Worm (Caenorhabditis elegans) whole organism, L2 larva: ENCODE results near the gene F35H10.6.

Experiments
- C34F6.9 ChIP-seq: fragments of 150-350 bp; optimal IDR thresholded peaks from 2 replicates; lab custom pipeline; 2014; ENCODE audit warnings: missing biosample characterization, missing genetic modification characterization
- R02D3.7 ChIP-seq: fragments of 150-350 bp; optimal IDR thresholded peaks from 2 replicates; lab custom pipeline; 2014; ENCODE audit warnings: missing biosample characterization, missing genetic modification characterization
- ZK546.5 ChIP-seq: sonication (generic microtip); optimal IDR thresholded peaks from 2 replicates; lab custom pipeline; 2017; ENCODE audit warnings: missing biosample characterization, missing genetic modification characterization
- ama-1 ChIP-seq: fragments of 150-350 bp; optimal IDR thresholded peaks from 2 replicates; lab custom pipeline; 2018; ENCODE audit warnings: inconsistent platforms
- ceh-16 ChIP-seq: fragments of 150-350 bp; optimal IDR thresholded peaks from 2 replicates; lab custom pipeline; 2014; ENCODE audit warnings: missing biosample characterization, missing genetic modification characterization
- ceh-82 ChIP-seq: fragments of 150-350 bp; optimal IDR thresholded peaks from 2 replicates; lab custom pipeline; 2014; ENCODE audit warnings: missing biosample characterization, missing genetic modification characterization
- dmd-4 ChIP-seq: sonication (generic microtip); optimal IDR thresholded peaks from 2 replicates; lab custom pipeline; 2017; ENCODE audit warnings: missing biosample characterization, missing genetic modification characterization
- egl-27 ChIP-seq: sonication (generic microtip); optimal IDR thresholded peaks from 3 replicates; lab custom pipeline; 2017; ENCODE audit warnings: missing biosample characterization, missing genetic modification reagents, missing genetic modification characterization
- elt-1 ChIP-seq: fragments of 150-350 bp; optimal IDR thresholded peaks from 2 replicates; lab custom pipeline; 2014; ENCODE audit warnings: missing biosample characterization, missing genetic modification characterization
- elt-3 ChIP-seq: sonication (generic microtip); optimal IDR thresholded peaks from 2 replicates; lab custom pipeline; 2017; ENCODE audit warnings: missing biosample characterization, missing genetic modification characterization
- fos-1 ChIP-seq: fragments of 150-350 bp; optimal IDR thresholded peaks from 2 replicates; lab custom pipeline; 2014; ENCODE audit warnings: missing biosample characterization, missing genetic modification characterization
- gmeb-1 ChIP-seq: fragments of 150-350 bp; optimal IDR thresholded peaks from 2 replicates; lab custom pipeline; 2014; ENCODE audit warnings: missing biosample characterization, missing genetic modification characterization
- lin-11 ChIP-seq: fragments of 150-350 bp; sonication (generic microtip); optimal IDR thresholded peaks from 2 replicates; lab custom pipeline; 2014; ENCODE audit warnings: missing biosample characterization, missing genetic modification characterization, inconsistent platforms, mixed read lengths
- lin-39 ChIP-seq: fragments of 150-350 bp; optimal IDR thresholded peaks from 2 replicates; lab custom pipeline; 2014; ENCODE audit warnings: missing biosample characterization, missing genetic modification reagents, missing genetic modification characterization
- lsy-2 ChIP-seq, 2 experiments: fragments of 150-350 bp in 1 of 2; sonication (generic microtip) in 1 of 2; optimal IDR thresholded peaks; 2 replicates each; lab custom pipeline; 2014 to 2017; ENCODE audit warnings: missing biosample characterization in 2 of 2, missing genetic modification characterization in 2 of 2
- mab-5 ChIP-seq: fragments of 150-350 bp; optimal IDR thresholded peaks from 2 replicates; lab custom pipeline; 2014; ENCODE audit warnings: missing biosample characterization, missing genetic modification characterization
- mbf-1 ChIP-seq: sonication (generic microtip); optimal IDR thresholded peaks from 2 replicates; lab custom pipeline; 2017; ENCODE audit warnings: missing biosample characterization, missing genetic modification characterization
- nhr-11 ChIP-seq: fragments of 150-350 bp; optimal IDR thresholded peaks from 2 replicates; lab custom pipeline; 2014; ENCODE audit warnings: missing biosample characterization, missing genetic modification characterization
- nhr-12 ChIP-seq: fragments of 150-350 bp; optimal IDR thresholded peaks from 2 replicates; lab custom pipeline; 2014; ENCODE audit warnings: missing biosample characterization, missing genetic modification characterization
- nhr-129 ChIP-seq: fragments of 150-350 bp; optimal IDR thresholded peaks from 2 replicates; lab custom pipeline; 2014; ENCODE audit warnings: missing biosample characterization, missing genetic modification characterization
- nhr-21 ChIP-seq: fragments of 150-350 bp; optimal IDR thresholded peaks from 2 replicates; lab custom pipeline; 2014; ENCODE audit warnings: missing biosample characterization, missing genetic modification characterization
- nhr-23 ChIP-seq: fragments of 150-350 bp; optimal IDR thresholded peaks from 2 replicates; lab custom pipeline; 2014; ENCODE audit warnings: missing biosample characterization, missing genetic modification reagents, missing genetic modification characterization
- nhr-77 ChIP-seq: fragments of 150-350 bp; optimal IDR thresholded peaks from 2 replicates; lab custom pipeline; 2014; ENCODE audit warnings: missing biosample characterization, missing genetic modification characterization
- peb-1 ChIP-seq: fragments of 150-350 bp; optimal IDR thresholded peaks from 2 replicates; lab custom pipeline; 2014; ENCODE audit warnings: missing biosample characterization, missing genetic modification characterization
- sem-4 ChIP-seq: fragments of 150-350 bp; optimal IDR thresholded peaks from 2 replicates; lab custom pipeline; 2014; ENCODE audit warnings: missing biosample characterization, missing genetic modification reagents, missing genetic modification characterization
- skn-1 ChIP-seq: sonication (generic microtip); optimal IDR thresholded peaks from 2 replicates; lab custom pipeline; 2017; ENCODE audit warnings: missing biosample characterization, missing genetic modification characterization
- sma-3 ChIP-seq: sonication (generic microtip); optimal IDR thresholded peaks from 2 replicates; lab custom pipeline; 2016; ENCODE audit warnings: missing genetic modification reagents, missing genetic modification characterization, missing compliant biosample characterization
- sma-9 ChIP-seq, 2 experiments: fragments of 150-350 bp in 1 of 2; sonication (generic microtip) in 1 of 2; optimal IDR thresholded peaks; 2 replicates each; lab custom pipeline; 2014 to 2016; ENCODE audit warnings: missing genetic modification characterization in 2 of 2, mild to moderate bottlenecking in 1 of 2, missing biosample characterization in 1 of 2, missing compliant biosample characterization in 1 of 2, missing genetic modification reagents in 1 of 2, moderate library complexity in 1 of 2
- snpc-4 ChIP-seq: fragments of 150-350 bp; optimal IDR thresholded peaks from 2 replicates; lab custom pipeline; 2014; ENCODE audit warnings: missing biosample characterization, missing genetic modification characterization
- unc-39 ChIP-seq: fragments of 150-350 bp; optimal IDR thresholded peaks from 2 replicates; lab custom pipeline; 2014; ENCODE audit warnings: missing biosample characterization, missing genetic modification characterization
- unc-55 ChIP-seq: fragments of 150-350 bp; sonication (generic microtip); optimal IDR thresholded peaks from 3 replicates; lab custom pipeline; 2014; ENCODE audit warnings: missing biosample characterization, missing genetic modification reagents, missing genetic modification characterization
- unc-62 ChIP-seq: fragments of 150-350 bp; optimal IDR thresholded peaks from 2 replicates; lab custom pipeline; 2014; ENCODE audit warnings: missing biosample characterization, missing genetic modification reagents, missing genetic modification characterization
- ztf-4 ChIP-seq: fragments of 150-350 bp; optimal IDR thresholded peaks from 2 replicates; lab custom pipeline; 2014; ENCODE audit warnings: missing biosample characterization, missing genetic modification characterization

F35H10.6 gene

DNA sequence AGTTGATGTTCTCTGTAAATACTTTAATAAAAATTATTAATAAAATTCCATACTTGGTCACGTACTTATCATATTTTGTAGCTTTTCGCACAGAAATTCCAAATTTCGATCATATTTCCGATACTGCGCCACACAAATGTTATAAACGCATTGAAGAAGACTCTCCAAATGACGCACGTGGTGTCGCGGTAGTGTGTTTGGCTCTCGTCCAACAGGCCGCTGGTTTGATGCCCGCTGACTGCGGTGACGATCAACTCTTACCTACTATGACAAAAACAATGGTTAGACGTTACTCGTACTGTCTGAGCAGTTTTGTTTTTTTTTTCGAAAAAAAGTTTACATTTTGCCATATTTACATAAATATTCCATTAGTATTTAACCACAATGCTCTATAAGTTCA is 46.9 kb upstream of the F35H10.6 start (continued):
- TF ChIP-seq nhr-12 (tag; lab: Kevin White, UChicago) (no peak), lin-11 (tag; lab: Kevin White, UChicago) (peak; percentile 66), ceh-82 (tag; lab: Kevin White, UChicago) (no peak)

DNA sequence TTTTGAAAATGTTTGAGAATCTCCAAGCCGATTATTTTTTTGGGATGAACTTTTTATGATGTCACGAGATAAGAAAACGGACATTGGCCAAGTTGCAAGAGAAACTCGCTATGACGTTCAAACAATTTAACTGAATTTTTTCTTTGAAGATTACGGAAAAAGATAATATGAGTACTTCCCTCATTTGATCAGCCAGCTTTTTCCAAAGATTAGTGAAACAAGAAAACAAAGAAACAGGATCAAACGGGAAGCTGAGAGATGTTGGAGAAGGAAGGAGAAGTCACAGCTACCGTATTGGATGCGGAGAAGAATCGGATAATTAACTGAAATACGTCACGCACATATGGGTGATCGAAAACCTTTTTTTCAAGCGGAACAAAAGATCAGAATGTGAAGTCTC is 45.5 kb upstream of the F35H10.6 start:
- TF ChIP-seq nhr-23 (no peak), C34F6.9 (tag; lab: Kevin White, UChicago) (no peak), snpc-4 (tag; lab: Kevin White, UChicago) (no peak), gmeb-1 (no peak), lsy-2 (tag; optimal IDR thresholded peaks at IDR 0.05; lab: Kevin White, UChicago) (peak in 1 of 2 experiments; percentile 0), ztf-4 (tag; lab: Kevin White, UChicago) (no peak), nhr-21 (peak; percentile 51)

DNA sequence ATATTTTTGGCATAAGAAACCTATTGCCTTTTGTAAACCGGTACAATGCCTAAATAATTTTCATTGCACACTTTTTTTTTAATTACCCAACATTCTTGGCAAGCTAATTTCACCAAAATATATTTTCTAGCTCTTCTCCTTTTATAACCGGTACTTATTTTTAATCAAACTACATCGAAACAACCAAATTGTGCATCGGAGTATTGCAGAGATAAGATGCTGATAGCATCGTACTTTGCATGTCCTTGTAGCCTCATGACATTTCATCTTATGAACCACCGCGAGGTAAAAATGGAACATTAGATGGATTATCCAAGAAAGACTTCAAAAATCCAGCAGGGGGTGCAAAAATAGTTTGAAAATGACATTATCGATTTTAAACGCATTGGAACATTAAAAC is 44.5 kb upstream of the F35H10.6 start:
- TF ChIP-seq fos-1, result peak; percentile 37
- TF ChIP-seq unc-55 (GFP tag; lab: Kevin White, UChicago), result no peak
- TF ChIP-seq sma-9 (GFP tag; optimal IDR thresholded peaks at IDR 0.05; lab: Kevin White, UChicago), result peak; percentile 54
- TF ChIP-seq sma-9 (tag; optimal IDR thresholded peaks at IDR 0.05; lab: Kevin White, UChicago), result no peak
- peak; percentile 89 for TF ChIP-seq elt-1 (tag; lab: Kevin White, UChicago)

DNA sequence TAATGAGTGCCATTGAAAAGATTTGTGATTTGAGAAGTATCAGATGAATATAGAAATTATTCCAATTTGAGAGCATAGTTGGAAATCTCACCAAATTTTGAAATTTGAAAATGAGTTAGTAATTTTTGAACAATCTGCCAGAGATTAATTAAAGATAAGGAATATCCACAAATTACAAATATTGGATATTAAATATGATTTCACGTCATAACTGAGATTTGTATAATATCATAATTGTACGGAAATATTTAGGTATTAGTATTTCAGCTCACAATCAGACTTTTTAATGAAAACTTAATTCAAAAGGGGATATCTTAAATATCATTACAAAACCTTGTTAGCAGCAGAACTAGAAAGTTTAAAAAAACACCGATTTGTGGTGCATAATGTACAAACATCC is 39.8 kb upstream of the F35H10.6 start, which contains the start of gene K07H8.7:
Gene K07H8.7 (minus strand): TSS at position 101 of the 400 bp plus-strand sequence.
- TF ChIP-seq nhr-77 (tag; lab: Kevin White, UChicago) (no peak), peb-1 (tag; lab: Kevin White, UChicago) (no peak), mab-5 (tag; lab: Kevin White, UChicago) (no peak), sma-9 (GFP tag; optimal IDR thresholded peaks at IDR 0.05; lab: Kevin White, UChicago) (no peak), sma-9 (tag; optimal IDR thresholded peaks at IDR 0.05; lab: Kevin White, UChicago) (no peak)

DNA sequence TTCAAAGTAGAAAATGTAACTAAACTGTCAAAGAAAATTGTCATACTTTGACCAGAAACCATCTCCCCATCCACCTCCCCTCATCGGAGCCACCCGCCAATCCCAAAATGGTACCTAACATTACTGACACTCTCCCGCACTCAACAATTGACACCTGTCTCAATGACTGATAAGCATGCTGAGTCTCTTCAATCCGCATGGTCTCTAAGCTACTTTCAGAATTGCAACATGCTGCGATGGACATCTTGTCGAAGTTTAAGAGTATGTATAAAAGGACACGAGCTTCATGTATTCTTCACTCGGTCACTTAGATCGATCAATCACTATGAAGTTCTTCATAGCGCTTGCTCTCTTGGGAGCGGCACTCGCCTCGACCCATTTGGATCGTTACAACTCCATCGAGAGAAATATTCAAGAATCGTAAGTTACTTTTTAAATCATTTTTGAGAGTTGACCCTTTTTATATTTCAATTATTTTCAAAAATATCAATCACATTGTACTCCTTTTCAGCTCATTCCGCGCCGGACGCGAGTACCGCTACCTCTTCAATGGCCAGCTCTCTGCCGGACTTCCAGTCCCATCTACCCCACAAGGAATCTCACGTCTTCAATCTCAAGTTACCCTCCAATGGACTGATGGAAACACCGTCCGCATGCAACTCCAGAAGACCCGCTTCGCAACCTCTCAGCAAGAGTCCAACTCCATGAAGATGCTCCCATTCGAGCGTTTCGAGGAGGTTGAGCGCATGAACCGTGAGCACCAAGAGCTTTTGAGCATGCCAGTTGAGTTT is 38.7 kb upstream of the F35H10.6 start, which contains the start of gene vit-6:
Gene vit-6 (plus strand): TSS at position 310 of the 791 bp plus-strand sequence.
- no peak for TF ChIP-seq ceh-16
- TF ChIP-seq ceh-82 (tag; lab: Kevin White, UChicago), result no peak
- no peak for TF ChIP-seq R02D3.7
- TF ChIP-seq, all 48 proteins: peak for 0

DNA sequence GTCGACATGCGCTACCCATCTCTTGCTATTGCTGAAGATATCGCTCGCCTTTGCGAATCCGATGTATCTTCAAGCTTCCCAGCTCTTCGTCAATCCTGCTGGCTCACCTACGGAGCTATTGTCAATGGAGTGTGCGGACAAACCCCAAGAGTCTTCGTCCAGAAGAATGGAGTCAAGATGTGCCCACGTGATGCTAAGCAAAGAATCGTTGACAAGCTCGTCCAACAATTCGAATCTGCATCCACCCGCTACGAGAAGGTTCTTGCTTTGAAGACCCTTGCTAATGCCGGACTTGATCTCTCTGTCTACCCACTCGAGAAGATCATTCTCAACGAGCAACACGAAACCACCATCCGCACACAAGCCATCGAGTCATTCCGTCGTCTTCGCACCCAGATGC is 37.1 kb upstream of the F35H10.6 start:
- TF ChIP-seq ZK546.5, result no peak
- TF ChIP-seq unc-39 (tag; lab: Kevin White, UChicago), result no peak
- TF ChIP-seq ceh-82 (tag; lab: Kevin White, UChicago), result no peak

DNA sequence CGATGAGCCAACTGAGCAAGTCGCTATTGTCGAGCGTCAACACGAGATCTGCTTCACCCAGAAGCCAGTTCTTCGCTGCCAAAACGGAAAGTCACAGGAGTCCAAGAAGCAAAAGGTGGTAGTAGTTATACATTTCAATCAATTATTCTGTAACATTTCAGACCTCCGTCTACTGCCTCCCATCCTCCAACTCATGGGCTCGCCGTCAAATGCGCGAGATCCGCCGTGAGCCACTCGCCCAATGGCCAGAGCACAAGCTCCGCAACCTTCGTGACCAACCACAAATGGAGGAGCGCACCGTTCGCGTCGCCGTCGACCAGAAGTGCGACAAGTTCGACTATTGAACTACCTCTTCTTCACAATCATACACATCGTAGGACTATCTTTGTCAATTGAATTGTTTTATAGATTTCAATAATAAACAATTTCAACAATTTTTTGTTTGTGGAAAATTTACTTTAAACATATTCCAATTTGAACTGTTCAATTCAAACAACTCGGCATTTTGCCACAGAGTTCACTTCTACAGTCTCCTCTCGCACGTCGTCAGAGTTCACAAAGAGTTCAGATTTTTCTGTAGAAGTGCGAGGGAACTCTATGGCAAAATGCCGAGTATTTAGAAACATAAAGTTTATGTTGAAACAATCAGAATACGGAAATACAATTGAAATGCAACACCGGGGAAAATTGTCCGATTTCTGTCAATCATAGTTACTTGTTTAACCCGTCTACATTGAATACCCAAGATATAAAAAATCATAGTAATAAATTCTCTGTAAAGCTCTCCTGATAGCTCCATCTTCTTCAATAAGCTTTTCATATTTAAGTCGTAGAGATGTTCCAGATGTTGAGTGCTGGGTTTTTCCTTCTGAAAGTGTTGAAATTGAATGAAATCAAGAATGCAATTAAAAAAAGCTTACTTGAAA is 33.4 kb upstream of the F35H10.6 start:
- TF ChIP-seq R02D3.7, result no peak

DNA sequence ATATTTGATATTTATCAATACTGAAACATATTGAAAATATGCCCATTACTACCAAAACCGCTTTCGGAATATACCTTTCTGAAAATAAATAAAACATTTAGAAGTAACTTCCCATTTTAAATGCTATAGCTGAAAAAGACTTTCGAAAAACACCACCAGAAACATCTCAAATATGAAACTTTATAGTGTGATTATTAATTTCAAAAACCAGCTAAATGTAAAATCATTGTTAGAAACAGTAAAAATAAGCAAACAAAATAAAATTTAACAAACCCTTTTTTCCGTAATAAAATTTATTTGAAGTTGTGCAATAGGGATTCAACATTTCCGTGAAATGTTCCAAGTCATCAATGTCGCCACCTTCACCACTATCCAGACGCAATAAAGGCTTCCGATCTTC is 31.7 kb upstream of the F35H10.6 start, which contains the start of the genes K07H8.5 and K07H8.8:
Gene K07H8.5 (plus strand): TSS at position 301 of the 400 bp plus-strand sequence.
Gene K07H8.8 (minus strand): TSS at position 389 of the 400 bp plus-strand sequence.
- TF ChIP-seq mab-5 (tag; lab: Kevin White, UChicago), result no peak
- no peak for TF ChIP-seq ama-1
- TF ChIP-seq unc-62 (GFP tag; lab: Kevin White, UChicago), result no peak
- TF ChIP-seq R02D3.7, result no peak
- TF ChIP-seq lin-11 (tag; lab: Kevin White, UChicago), result no peak
- no peak for TF ChIP-seq lin-39 (tag; lab: Kevin White, UChicago)
- no peak for TF ChIP-seq ceh-82 (tag; lab: Kevin White, UChicago)
- TF ChIP-seq nhr-129, result no peak
- TF ChIP-seq elt-1 (tag; lab: Kevin White, UChicago), result no peak
- TF ChIP-seq sma-3, result no peak
- no peak for TF ChIP-seq dmd-4
- TF ChIP-seq peb-1 (tag; lab: Kevin White, UChicago), result no peak
- TF ChIP-seq ceh-16, result no peak
- TF ChIP-seq elt-3, result no peak
- TF ChIP-seq sma-9 (GFP tag; optimal IDR thresholded peaks at IDR 0.05; lab: Kevin White, UChicago), result no peak
- TF ChIP-seq sma-9 (tag; optimal IDR thresholded peaks at IDR 0.05; lab: Kevin White, UChicago), result no peak
- no peak for TF ChIP-seq egl-27 (tag; lab: Kevin White, UChicago)
- TF ChIP-seq skn-1 (tag; lab: Kevin White, UChicago), result no peak
- TF ChIP-seq nhr-11, result no peak
- TF ChIP-seq sem-4, result no peak
- TF ChIP-seq mbf-1 (tag; lab: Kevin White, UChicago), result no peak
